Worm (Caenorhabditis elegans) whole organism, L1 larva: ENCODE data around the gene T01C3.2.

Experiments
- C04F5.9 ChIP-seq: sonication (generic microtip); optimal IDR thresholded peaks from 2 replicates; lab custom pipeline; 2016; ENCODE audit warnings: missing genetic modification characterization, missing compliant biosample characterization
- C34B4.2 ChIP-seq: sonication (generic microtip); optimal IDR thresholded peaks from 2 replicates; lab custom pipeline; 2017; ENCODE audit warnings: mild to moderate bottlenecking, missing genetic modification characterization, missing compliant biosample characterization
- alr-1 ChIP-seq: fragments of 200-800 bp; sonication (Bioruptor generic); optimal IDR thresholded peaks from 2 replicates; lab custom pipeline; 2018; ENCODE audit warnings: borderline replicate concordance, mild to moderate bottlenecking, missing genetic modification characterization, missing compliant biosample characterization
- ceh-63 ChIP-seq: fragments of 200-800 bp; sonication (Bioruptor generic); optimal IDR thresholded peaks from 2 replicates; lab custom pipeline; 2018; ENCODE audit warnings: mild to moderate bottlenecking, missing genetic modification characterization, missing compliant biosample characterization
- ceh-8 ChIP-seq: fragments of 200-800 bp; sonication (Bioruptor generic); optimal IDR thresholded peaks from 2 replicates; lab custom pipeline; 2018; ENCODE audit warnings: mild to moderate bottlenecking, missing genetic modification characterization, moderate library complexity, missing compliant biosample characterization
- ceh-82 ChIP-seq, 3 experiments: fragments of 150-350 bp in 1 of 3; sonication (generic microtip) in 2 of 3; optimal IDR thresholded peaks; 2 replicates each; lab custom pipeline; 2014 to 2017; ENCODE audit warnings: missing biosample characterization in 3 of 3, missing genetic modification characterization in 3 of 3
- ceh-88 ChIP-seq: fragments of 200-800 bp; sonication (Bioruptor generic); IDR thresholded peaks from 2 replicates; pipeline ENCODE4 v1.3.6; 2022; ENCODE audit warnings: missing genetic modification characterization, missing compliant biosample characterization
- ceh-90 ChIP-seq: sonication (generic microtip); optimal IDR thresholded peaks from 2 replicates; lab custom pipeline; 2016; ENCODE audit warnings: missing genetic modification characterization, missing compliant biosample characterization
- dpl-1 ChIP-seq, 3 experiments: fragments of 150-350 bp in 2 of 3; sonication (generic microtip) in 1 of 3; optimal IDR thresholded peaks; 2 replicates each; lab custom pipeline; 2014 to 2017; ENCODE audit warnings: missing biosample characterization in 3 of 3, missing genetic modification characterization in 3 of 3, missing genetic modification reagents in 3 of 3
- dsc-1 ChIP-seq: sonication (generic microtip); optimal IDR thresholded peaks from 2 replicates; lab custom pipeline; 2016; ENCODE audit warnings: mild to moderate bottlenecking, missing genetic modification characterization, missing compliant biosample characterization
- efl-1 ChIP-seq, 4 experiments: fragments of 150-350 bp; optimal IDR thresholded peaks in 3 of 4; peaks in 1 of 4; 1 replicate in 1 of 4; 2 replicates in 3 of 4; lab custom pipeline; 2014; ENCODE audit warnings: missing biosample characterization in 2 of 4, missing genetic modification characterization in 2 of 4, missing genetic modification reagents in 2 of 4
- egl-13 ChIP-seq: sonication (generic microtip); optimal IDR thresholded peaks from 2 replicates; lab custom pipeline; 2016; ENCODE audit warnings: missing genotype, missing genetic modification reagents, missing genetic modification characterization, missing compliant biosample characterization
- egl-27 ChIP-seq, 2 experiments: fragments of 150-350 bp in 1 of 2; sonication (generic microtip); optimal IDR thresholded peaks; 3 replicates each; lab custom pipeline; 2017 to 2018; ENCODE audit warnings: missing biosample characterization in 2 of 2, missing genetic modification characterization in 2 of 2, missing genetic modification reagents in 2 of 2
- elt-3 ChIP-seq, 6 experiments: fragments of 150-350 bp in 1 of 6; sonication (generic microtip); optimal IDR thresholded peaks; 2 replicates each; lab custom pipeline; 2017 to 2018; ENCODE audit warnings: missing biosample characterization in 6 of 6, missing genetic modification characterization in 6 of 6, inconsistent platforms in 1 of 6
- ets-5 ChIP-seq: fragments of 200-800 bp; sonication (Bioruptor generic); IDR thresholded peaks from 2 replicates; pipeline ENCODE4 v1.3.6; 2022; ENCODE audit warnings: missing genetic modification characterization, missing compliant biosample characterization
- fkh-8 ChIP-seq: sonication (generic microtip); optimal IDR thresholded peaks from 2 replicates; lab custom pipeline; 2016; ENCODE audit warnings: mild to moderate bottlenecking, missing genetic modification characterization, missing compliant biosample characterization
- fos-1 ChIP-seq: fragments of 150-350 bp; optimal IDR thresholded peaks from 2 replicates; lab custom pipeline; 2014; ENCODE audit warnings: missing biosample characterization, missing genetic modification characterization
- hlh-4 ChIP-seq: sonication (generic microtip); optimal IDR thresholded peaks from 2 replicates; lab custom pipeline; 2016; ENCODE audit warnings: mild to moderate bottlenecking, missing genetic modification characterization, missing compliant biosample characterization
- irx-1 ChIP-seq: sonication (generic microtip); optimal IDR thresholded peaks from 2 replicates; lab custom pipeline; 2016; ENCODE audit warnings: missing genetic modification characterization, missing compliant biosample characterization
- isw-1 ChIP-seq: fragments of 200-800 bp; sonication (Bioruptor generic); IDR thresholded peaks from 2 replicates; pipeline ENCODE4 v1.3.6; 2022; ENCODE audit warnings: missing genetic modification characterization, missing compliant biosample characterization
- lin-13 ChIP-seq: fragments of 150-350 bp; optimal IDR thresholded peaks from 2 replicates; lab custom pipeline; 2014; ENCODE audit warnings: missing biosample characterization, missing genetic modification reagents, missing genetic modification characterization
- lin-14 ChIP-seq: fragments of 200-800 bp; sonication (Bioruptor generic); optimal IDR thresholded peaks from 2 replicates; lab custom pipeline; 2018; ENCODE audit warnings: mild to moderate bottlenecking, missing genetic modification characterization, moderate library complexity, missing compliant biosample characterization
- lin-15B ChIP-seq: fragments of 150-350 bp; sonication (generic microtip); optimal IDR thresholded peaks from 3 replicates; lab custom pipeline; 2014; ENCODE audit warnings: missing biosample characterization, missing genetic modification characterization
- lin-35 ChIP-seq, 2 experiments: fragments of 150-350 bp; optimal IDR thresholded peaks; 2 replicates each; lab custom pipeline; 2014; ENCODE audit warnings: missing biosample characterization in 2 of 2, missing genetic modification characterization in 2 of 2, missing genetic modification reagents in 2 of 2
- lsy-2 ChIP-seq, 2 experiments: fragments of 150-350 bp; optimal IDR thresholded peaks; 2 replicates each; lab custom pipeline; 2014; ENCODE audit warnings: missing biosample characterization in 2 of 2, missing genetic modification characterization in 2 of 2
- mef-2 ChIP-seq: fragments of 150-350 bp; optimal IDR thresholded peaks from 2 replicates; lab custom pipeline; 2014; ENCODE audit warnings: missing biosample characterization, missing genetic modification characterization
- nhr-12 ChIP-seq: sonication (generic microtip); optimal IDR thresholded peaks from 2 replicates; lab custom pipeline; 2017; ENCODE audit warnings: missing biosample characterization, missing genetic modification characterization
- nhr-19 ChIP-seq: fragments of 200-800 bp; sonication (Bioruptor generic); conservative IDR thresholded peaks from 2 replicates; pipeline ENCODE4 v1.3.6; 2022; ENCODE audit warnings: missing genetic modification characterization, missing compliant biosample characterization
- nhr-20 ChIP-seq: sonication (generic microtip); optimal IDR thresholded peaks from 2 replicates; lab custom pipeline; 2016; ENCODE audit warnings: mild to moderate bottlenecking, missing genetic modification characterization, missing compliant biosample characterization
- nhr-237 ChIP-seq: fragments of 150-350 bp; optimal IDR thresholded peaks from 2 replicates; lab custom pipeline; 2014; ENCODE audit warnings: missing biosample characterization, missing genetic modification characterization
- nhr-28 ChIP-seq: fragments of 150-350 bp; optimal IDR thresholded peaks from 2 replicates; lab custom pipeline; 2014; ENCODE audit warnings: missing biosample characterization, missing genetic modification characterization
- nhr-47 ChIP-seq: sonication (generic microtip); optimal IDR thresholded peaks from 2 replicates; lab custom pipeline; 2016; ENCODE audit warnings: mild to moderate bottlenecking, missing genetic modification characterization, moderate library complexity, missing compliant biosample characterization
- nhr-84 ChIP-seq: sonication (generic microtip); optimal IDR thresholded peaks from 2 replicates; lab custom pipeline; 2017; ENCODE audit warnings: missing biosample characterization, missing genetic modification characterization
- nhr-85 ChIP-seq: sonication (generic microtip); peaks from one replicate; lab custom pipeline; 2016; ENCODE audit warnings: missing genetic modification characterization, inconsistent platforms, missing compliant biosample characterization
- nhr-90 ChIP-seq: sonication (generic microtip); optimal IDR thresholded peaks from 2 replicates; lab custom pipeline; 2016; ENCODE audit warnings: mild to moderate bottlenecking, missing genetic modification characterization, missing compliant biosample characterization; ENCODE audit not compliant: poor library complexity
- pag-3 ChIP-seq: sonication (generic microtip); optimal IDR thresholded peaks from 2 replicates; lab custom pipeline; 2017; ENCODE audit warnings: missing genetic modification characterization, mild to moderate bottlenecking, missing compliant biosample characterization, antibody characterized with exemption, borderline replicate concordance; ENCODE audit not compliant: insufficient read depth
- pax-3 ChIP-seq: fragments of 200-800 bp; sonication (Bioruptor generic); optimal IDR thresholded peaks from 2 replicates; lab custom pipeline; 2018; ENCODE audit warnings: mild to moderate bottlenecking, missing genetic modification characterization, moderate library complexity, missing compliant biosample characterization
- pqm-1 ChIP-seq: sonication (generic microtip); optimal IDR thresholded peaks from 3 replicates; lab custom pipeline; 2017; ENCODE audit warnings: missing biosample characterization, missing genetic modification characterization
- snu-23 ChIP-seq: sonication (generic microtip); optimal IDR thresholded peaks from 2 replicates; lab custom pipeline; 2016; ENCODE audit warnings: missing genetic modification characterization, missing compliant biosample characterization
- sox-4 ChIP-seq: sonication (generic microtip); optimal IDR thresholded peaks from 2 replicates; lab custom pipeline; 2016; ENCODE audit warnings: missing genetic modification characterization, missing compliant biosample characterization
- sptf-1 ChIP-seq: fragments of 150-350 bp; optimal IDR thresholded peaks from 2 replicates; lab custom pipeline; 2014; ENCODE audit warnings: missing biosample characterization, missing genetic modification characterization
- tbx-2 ChIP-seq: sonication (generic microtip); optimal IDR thresholded peaks from 2 replicates; lab custom pipeline; 2016; ENCODE audit warnings: missing genetic modification characterization, missing compliant biosample characterization
- tlp-1 ChIP-seq: fragments of 150-350 bp; optimal IDR thresholded peaks from 2 replicates; lab custom pipeline; 2014; ENCODE audit warnings: missing biosample characterization, missing genetic modification characterization
- unc-130 ChIP-seq: fragments of 150-350 bp; optimal IDR thresholded peaks from 2 replicates; lab custom pipeline; 2017; ENCODE audit warnings: missing biosample characterization, missing genetic modification characterization, inconsistent platforms
- unc-30 ChIP-seq: sonication (generic microtip); optimal IDR thresholded peaks from 2 replicates; lab custom pipeline; 2017; ENCODE audit warnings: missing biosample characterization, missing genetic modification characterization
- unc-62 ChIP-seq: fragments of 150-350 bp; optimal IDR thresholded peaks from 2 replicates; lab custom pipeline; 2014; ENCODE audit warnings: missing biosample characterization, missing genetic modification reagents, missing genetic modification characterization
- unc-86 ChIP-seq: sonication (generic microtip); optimal IDR thresholded peaks from 2 replicates; lab custom pipeline; 2016; ENCODE audit warnings: missing genetic modification characterization, missing compliant biosample characterization
- unc-98 ChIP-seq: fragments of 200-800 bp; sonication (Bioruptor generic); IDR thresholded peaks from 2 replicates; pipeline ENCODE4 v1.3.6; 2022; ENCODE audit warnings: missing genetic modification characterization, missing compliant biosample characterization
- vab-15 ChIP-seq: sonication (generic microtip); optimal IDR thresholded peaks from 2 replicates; lab custom pipeline; 2017; ENCODE audit warnings: missing genotype, mild to moderate bottlenecking, missing genetic modification characterization, missing compliant biosample characterization
- xbp-1 ChIP-seq: sonication (generic microtip); optimal IDR thresholded peaks from 2 replicates; lab custom pipeline; 2016; ENCODE audit warnings: missing genetic modification characterization, missing compliant biosample characterization
- zag-1 ChIP-seq: fragments of 150-350 bp; optimal IDR thresholded peaks from 2 replicates; lab custom pipeline; 2014; ENCODE audit warnings: missing biosample characterization, missing genetic modification characterization
- ztf-4 ChIP-seq: fragments of 150-350 bp; optimal IDR thresholded peaks from 2 replicates; lab custom pipeline; 2014; ENCODE audit warnings: missing biosample characterization, missing genetic modification characterization

The T01C3.2 gene

DNA sequence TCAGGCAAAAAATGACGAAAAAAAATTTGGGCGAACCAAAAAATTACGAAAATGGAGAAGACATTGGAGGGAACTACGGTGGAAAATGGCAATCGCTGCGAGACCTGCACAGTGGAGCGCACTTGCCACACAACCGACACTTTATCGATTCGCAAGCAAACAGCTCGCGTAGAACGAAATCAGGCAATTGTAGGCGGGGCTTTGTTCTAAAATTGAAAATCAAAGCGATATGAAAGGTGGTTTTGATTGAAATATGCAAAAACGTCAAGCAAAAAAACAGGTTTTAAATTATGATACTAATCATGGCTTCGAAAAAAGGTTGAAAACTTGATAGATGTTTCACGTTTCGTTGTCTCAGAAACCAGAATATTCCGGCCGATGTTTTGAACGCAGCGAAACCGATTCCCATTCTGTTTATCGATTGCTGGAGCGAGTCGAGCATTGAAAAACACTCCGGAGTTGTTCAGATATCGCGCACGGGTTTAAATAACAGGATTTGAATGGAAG, 11.3 kb downstream of the T01C3.2 start, which contains the start of the genes fib-1 and mut-15 (continued):
- TF ChIP-seq egl-27 (tag; optimal IDR thresholded peaks at IDR 0.05; lab: Kevin White, UChicago) (peak in 1 of 2 experiments; percentile 45), unc-86 (tag; lab: Kevin White, UChicago) (peak; percentile 88), nhr-90 (peak; percentile 94), ztf-4 (tag; lab: Kevin White, UChicago) (peak; percentile 72), C04F5.9 (tag; lab: Kevin White, UChicago) (peak; percentile 90), efl-1 (optimal IDR thresholded peaks at IDR 0.05; lab: Kevin White, UChicago) (peak; percentile 91 to 95), efl-1 (GFP tag; optimal IDR thresholded peaks at IDR 0.05 in 1 of 2; lab: Kevin White, UChicago) (peak; percentile 84 to 98), unc-130 (peak; percentile 90), isw-1 (GFP tag; lab: Robert Waterston, UW) (peak; percentile 96), ets-5 (GFP tag; lab: Robert Waterston, UW) (no peak), snu-23 (peak; percentile 97), tlp-1 (tag; lab: Kevin White, UChicago) (no peak), irx-1 (tag; lab: Kevin White, UChicago) (peak; percentile 85), nhr-84 (tag; lab: Kevin White, UChicago) (no peak), pag-3 (tag; lab: Kevin White, UChicago) (peak; percentile 71), unc-30 (no peak), ceh-90 (peak; percentile 74), pax-3 (tag; lab: Kevin White, UChicago) (peak; percentile 99), lin-13 (GFP tag; lab: Kevin White, UChicago) (peak; percentile 88), zag-1 (tag; lab: Kevin White, UChicago) (peak; percentile 21), mef-2 (tag; lab: Kevin White, UChicago) (peak; percentile 56), ceh-8 (GFP tag; lab: Kevin White, UChicago) (peak; percentile 82), xbp-1 (peak; percentile 94), dsc-1 (tag; lab: Kevin White, UChicago) (peak; percentile 93), egl-13 (tag; lab: Kevin White, UChicago) (peak; percentile 86), nhr-12 (tag; lab: Kevin White, UChicago) (no peak), sptf-1 (tag; lab: Kevin White, UChicago) (no peak), tbx-2 (tag; lab: Kevin White, UChicago) (peak; percentile 93), unc-98 (GFP tag; lab: Robert Waterston, UW) (peak; percentile 70), fos-1 (peak; percentile 79), alr-1 (tag; lab: Kevin White, UChicago) (no peak), vab-15 (tag; lab: Kevin White, UChicago) (peak; percentile 92), hlh-4 (tag; lab: Kevin White, UChicago) (no peak), ceh-82 (tag; optimal IDR thresholded peaks at IDR 0.05; lab: Kevin White, UChicago) (peak; percentile 88 to 97 (median 90)), sox-4 (peak; percentile 87), unc-62 (no peak), nhr-28 (tag; lab: Kevin White, UChicago) (no peak), lin-15B (tag; lab: Kevin White, UChicago) (peak; percentile 96), nhr-47 (peak; percentile 96), pqm-1 (no peak), lin-35 (GFP tag; optimal IDR thresholded peaks at IDR 0.05; lab: Kevin White, UChicago) (peak; percentile 90 to 92), ceh-63 (peak; percentile 78), lsy-2 (tag; optimal IDR thresholded peaks at IDR 0.05; lab: Kevin White, UChicago) (peak; percentile 95 to 98), nhr-85 (tag; lab: Kevin White, UChicago) (peak; percentile 96), nhr-19 (GFP tag; lab: Robert Waterston, UW) (peak; percentile 92), nhr-237 (tag; lab: Kevin White, UChicago) (peak; percentile 53), C34B4.2 (no peak), fkh-8 (tag; lab: Kevin White, UChicago) (peak; percentile 98), ceh-88 (GFP tag; lab: Robert Waterston, UW) (peak; percentile 77), lin-14 (GFP tag; lab: Kevin White, UChicago) (peak; percentile 94), dpl-1 (GFP tag; optimal IDR thresholded peaks at IDR 0.05; lab: Kevin White, UChicago) (peak; percentile 85 to 87 (median 85)), elt-3 (tag; optimal IDR thresholded peaks at IDR 0.05; lab: Kevin White, UChicago) (peak in 4 of 6 experiments; percentile 45 to 85 (median 66)), nhr-20 (tag; lab: Kevin White, UChicago) (peak; percentile 96)
